Worm (Caenorhabditis elegans) whole organism, L1 larva: ENCODE data around the gene C01G10.6.
A peak's percentile ranks its signal among the peaks of the same experiment; 100 is the strongest.
"Not testable (repeated sequence)": the region's sequence is repeated elsewhere in the genome, so short reads cannot be mapped to it uniquely, and the experiment has no call there.

Experiments used
- C34B4.2 ChIP-seq: sonication (generic microtip); optimal IDR thresholded peaks from 2 replicates; lab custom pipeline; 2017; ENCODE audit warnings: mild to moderate bottlenecking, missing genetic modification characterization, missing compliant biosample characterization
- Y116A8C.19 ChIP-seq: sonication (generic microtip); optimal IDR thresholded peaks from 2 replicates; lab custom pipeline; 2016; ENCODE audit warnings: missing compliant biosample characterization, missing genetic modification characterization, borderline replicate concordance
- alr-1 ChIP-seq: fragments of 200-800 bp; sonication (Bioruptor generic); optimal IDR thresholded peaks from 2 replicates; lab custom pipeline; 2018; ENCODE audit warnings: borderline replicate concordance, mild to moderate bottlenecking, missing genetic modification characterization, missing compliant biosample characterization
- aly-2 ChIP-seq: fragments of 150-350 bp; optimal IDR thresholded peaks from 2 replicates; lab custom pipeline; 2014; ENCODE audit warnings: missing biosample characterization, missing genetic modification characterization
- blmp-1 ChIP-seq: fragments of 150-350 bp; optimal IDR thresholded peaks from 2 replicates; lab custom pipeline; 2014; ENCODE audit warnings: missing biosample characterization, missing genetic modification characterization
- ceh-90 ChIP-seq: sonication (generic microtip); optimal IDR thresholded peaks from 2 replicates; lab custom pipeline; 2016; ENCODE audit warnings: missing genetic modification characterization, missing compliant biosample characterization
- dsc-1 ChIP-seq: sonication (generic microtip); optimal IDR thresholded peaks from 2 replicates; lab custom pipeline; 2016; ENCODE audit warnings: mild to moderate bottlenecking, missing genetic modification characterization, missing compliant biosample characterization
- efl-1 ChIP-seq, 4 experiments: fragments of 150-350 bp; optimal IDR thresholded peaks in 3 of 4; peaks in 1 of 4; 1 replicate in 1 of 4; 2 replicates in 3 of 4; lab custom pipeline; 2014; ENCODE audit warnings: missing biosample characterization in 2 of 4, missing genetic modification characterization in 2 of 4, missing genetic modification reagents in 2 of 4
- efl-3 ChIP-seq: fragments of 200-800 bp; sonication (Bioruptor generic); optimal IDR thresholded peaks from 2 replicates; lab custom pipeline; 2018; ENCODE audit warnings: mild to moderate bottlenecking, missing genetic modification characterization, missing compliant biosample characterization
- fkh-10 ChIP-seq: sonication (generic microtip); optimal IDR thresholded peaks from 2 replicates; lab custom pipeline; 2017; ENCODE audit warnings: missing biosample characterization, missing genetic modification reagents, missing genetic modification characterization
- fkh-8 ChIP-seq: sonication (generic microtip); optimal IDR thresholded peaks from 2 replicates; lab custom pipeline; 2016; ENCODE audit warnings: mild to moderate bottlenecking, missing genetic modification characterization, missing compliant biosample characterization
- fos-1 ChIP-seq: fragments of 150-350 bp; optimal IDR thresholded peaks from 2 replicates; lab custom pipeline; 2014; ENCODE audit warnings: missing biosample characterization, missing genetic modification characterization
- lin-13 ChIP-seq: fragments of 150-350 bp; optimal IDR thresholded peaks from 2 replicates; lab custom pipeline; 2014; ENCODE audit warnings: missing biosample characterization, missing genetic modification reagents, missing genetic modification characterization
- lin-15B ChIP-seq: fragments of 150-350 bp; sonication (generic microtip); optimal IDR thresholded peaks from 3 replicates; lab custom pipeline; 2014; ENCODE audit warnings: missing biosample characterization, missing genetic modification characterization
- lin-35 ChIP-seq, 2 experiments: fragments of 150-350 bp; optimal IDR thresholded peaks; 2 replicates each; lab custom pipeline; 2014; ENCODE audit warnings: missing biosample characterization in 2 of 2, missing genetic modification characterization in 2 of 2, missing genetic modification reagents in 2 of 2
- lin-39 ChIP-seq: fragments of 150-350 bp; optimal IDR thresholded peaks from 2 replicates; lab custom pipeline; 2014; ENCODE audit warnings: missing biosample characterization, missing genetic modification reagents, missing genetic modification characterization
- mab-9 ChIP-seq: fragments of 200-800 bp; sonication (Bioruptor generic); IDR thresholded peaks from 2 replicates; pipeline ENCODE4 v1.3.6; 2022; ENCODE audit warnings: missing genetic modification reagents, missing genetic modification characterization, missing compliant biosample characterization
- mdl-1 ChIP-seq, 2 experiments: fragments of 150-350 bp; optimal IDR thresholded peaks; 2 replicates each; lab custom pipeline; 2014 to 2017; ENCODE audit warnings: missing biosample characterization in 2 of 2, missing genetic modification characterization in 2 of 2, inconsistent platforms in 1 of 2
- mef-2 ChIP-seq: fragments of 150-350 bp; optimal IDR thresholded peaks from 2 replicates; lab custom pipeline; 2014; ENCODE audit warnings: missing biosample characterization, missing genetic modification characterization
- mep-1 ChIP-seq: fragments of 150-350 bp; optimal IDR thresholded peaks from 2 replicates; lab custom pipeline; 2014; ENCODE audit warnings: missing biosample characterization, missing genetic modification characterization
- nhr-11 ChIP-seq: fragments of 150-350 bp; optimal IDR thresholded peaks from 2 replicates; lab custom pipeline; 2014; ENCODE audit warnings: missing biosample characterization, missing genetic modification characterization
- nhr-20 ChIP-seq: sonication (generic microtip); optimal IDR thresholded peaks from 2 replicates; lab custom pipeline; 2016; ENCODE audit warnings: mild to moderate bottlenecking, missing genetic modification characterization, missing compliant biosample characterization
- nhr-237 ChIP-seq: fragments of 150-350 bp; optimal IDR thresholded peaks from 2 replicates; lab custom pipeline; 2014; ENCODE audit warnings: missing biosample characterization, missing genetic modification characterization
- nhr-28 ChIP-seq: fragments of 150-350 bp; optimal IDR thresholded peaks from 2 replicates; lab custom pipeline; 2014; ENCODE audit warnings: missing biosample characterization, missing genetic modification characterization
- nhr-84 ChIP-seq: sonication (generic microtip); optimal IDR thresholded peaks from 2 replicates; lab custom pipeline; 2017; ENCODE audit warnings: missing biosample characterization, missing genetic modification characterization
- nhr-85 ChIP-seq: sonication (generic microtip); peaks from one replicate; lab custom pipeline; 2016; ENCODE audit warnings: missing genetic modification characterization, inconsistent platforms, missing compliant biosample characterization
- snpc-4 ChIP-seq: fragments of 150-350 bp; optimal IDR thresholded peaks from 2 replicates; lab custom pipeline; 2014; ENCODE audit warnings: missing biosample characterization, missing genetic modification characterization
- snu-23 ChIP-seq: sonication (generic microtip); optimal IDR thresholded peaks from 2 replicates; lab custom pipeline; 2016; ENCODE audit warnings: missing genetic modification characterization, missing compliant biosample characterization
- tbx-2 ChIP-seq: sonication (generic microtip); optimal IDR thresholded peaks from 2 replicates; lab custom pipeline; 2016; ENCODE audit warnings: missing genetic modification characterization, missing compliant biosample characterization
- xbp-1 ChIP-seq: sonication (generic microtip); optimal IDR thresholded peaks from 2 replicates; lab custom pipeline; 2016; ENCODE audit warnings: missing genetic modification characterization, missing compliant biosample characterization
- zag-1 ChIP-seq: fragments of 150-350 bp; optimal IDR thresholded peaks from 2 replicates; lab custom pipeline; 2014; ENCODE audit warnings: missing biosample characterization, missing genetic modification characterization
- zip-4 ChIP-seq: fragments of 200-800 bp; sonication (Bioruptor generic); optimal IDR thresholded peaks from 2 replicates; lab custom pipeline; 2018; ENCODE audit warnings: mild to moderate bottlenecking, missing genetic modification characterization, moderate library complexity, missing compliant biosample characterization
- ztf-11 ChIP-seq, 2 experiments: sonication (generic microtip); optimal IDR thresholded peaks; 2 replicates each; lab custom pipeline; 2016 to 2017; ENCODE audit warnings: missing genetic modification characterization in 2 of 2, missing biosample characterization in 1 of 2, missing compliant biosample characterization in 1 of 2
- ztf-4 ChIP-seq: fragments of 150-350 bp; optimal IDR thresholded peaks from 2 replicates; lab custom pipeline; 2014; ENCODE audit warnings: missing biosample characterization, missing genetic modification characterization

Gene C01G10.6

ce11 chrV:15119517-15119916, 32.1 kb downstream of the C01G10.6 start, which contains the start of gene flor-1:
TSS of gene flor-1 (minus strand) at chrV:15119617.
- no peak for TF ChIP-seq mab-9
- no peak for TF ChIP-seq aly-2 (tag; lab: Kevin White, UChicago)
- peak; percentile 18 for TF ChIP-seq nhr-20
- TF ChIP-seq tbx-2 = no peak

- not testable (repeated sequence) for TF ChIP-seq snpc-4, nhr-85, alr-1 (tag; lab: Kevin White, UChicago)
These were observed 37.7 kb downstream of the C01G10.6 start, which contains the start of gene ugt-30 for ce11 chrV:15125162-15125561. TSS of gene ugt-30 (minus strand) at chrV:15125262.

- no peak for TF ChIP-seq nhr-237
- TF ChIP-seq ceh-90 = no peak
- no peak for TF ChIP-seq snu-23 (GFP tag; lab: Kevin White, UChicago)
- no peak for TF ChIP-seq fos-1 (tag; lab: Kevin White, UChicago)
- TF ChIP-seq nhr-11 (tag; lab: Kevin White, UChicago) = no peak
- no peak for TF ChIP-seq lin-39 (tag; lab: Kevin White, UChicago)
- TF ChIP-seq mef-2 (tag; lab: Kevin White, UChicago) = no peak
- TF ChIP-seq dsc-1 = no peak
- TF ChIP-seq ztf-11 (tag; optimal IDR thresholded peaks at IDR 0.05; lab: Kevin White, UChicago) = no peak
- TF ChIP-seq blmp-1 (tag; lab: Kevin White, UChicago) = no peak
- TF ChIP-seq xbp-1 = no peak
- TF ChIP-seq, all 84 proteins: peak for 0
These were observed 40.0 kb downstream of the C01G10.6 start, which contains the start of gene srj-27 for ce11 chrV:15127413-15127812. TSS of gene srj-27 (minus strand) at chrV:15127513.

ce11 chrV:15127955-15128354, 40.5 kb downstream of the C01G10.6 start, which contains the start of gene srr-7:
TSS of gene srr-7 (plus strand) at chrV:15128255.
- no peak for TF ChIP-seq zag-1 (tag; lab: Kevin White, UChicago)
- TF ChIP-seq tbx-2 = no peak
- TF ChIP-seq lin-15B = no peak
- TF ChIP-seq mdl-1 (tag; optimal IDR thresholded peaks at IDR 0.05; lab: Kevin White, UChicago) = no peak
- no peak for TF ChIP-seq mef-2 (tag; lab: Kevin White, UChicago)
- TF ChIP-seq nhr-84 (tag; lab: Kevin White, UChicago) = no peak
- no peak for TF ChIP-seq zip-4
- no peak for TF ChIP-seq fkh-10
- no peak for TF ChIP-seq C34B4.2 (tag; lab: Kevin White, UChicago)
- no peak for TF ChIP-seq snpc-4 (tag; lab: Kevin White, UChicago)
- no peak for TF ChIP-seq mep-1 (tag; lab: Kevin White, UChicago)
- no peak for TF ChIP-seq lin-35 (GFP tag; optimal IDR thresholded peaks at IDR 0.05; lab: Kevin White, UChicago)
- TF ChIP-seq efl-3 (GFP tag; lab: Kevin White, UChicago) = no peak
- TF ChIP-seq Y116A8C.19 (tag; lab: Kevin White, UChicago) = no peak
- TF ChIP-seq ztf-4 (tag; lab: Kevin White, UChicago) = no peak
- no peak for TF ChIP-seq nhr-28 (tag; lab: Kevin White, UChicago)
- TF ChIP-seq lin-13 (GFP tag; lab: Kevin White, UChicago) = no peak
- no peak for TF ChIP-seq fkh-8 (tag; lab: Kevin White, UChicago)

ce11 chrV:15132423-15132822, 45.0 kb downstream of the C01G10.6 start, which contains the start of gene str-171:
TSS of gene str-171 (minus strand) at chrV:15132523.
- TF ChIP-seq efl-1 (optimal IDR thresholded peaks at IDR 0.05; lab: Kevin White, UChicago) = no peak
- TF ChIP-seq efl-1 (GFP tag; optimal IDR thresholded peaks at IDR 0.05 in 1 of 2; lab: Kevin White, UChicago) = peak in 1 of 2 experiments; percentile 39
- TF ChIP-seq snpc-4 (tag; lab: Kevin White, UChicago) = no peak
